Worm (Caenorhabditis elegans): ENCODE results near the gene aat-8.

- no peak for TF ChIP-seq K09A11.1 (tag; optimal IDR thresholded peaks at IDR 0.05; ENCODE audit: insufficient read depth)
- no peak for TF ChIP-seq fax-1 (tag; optimal IDR thresholded peaks at IDR 0.05)
- TF ChIP-seq hlh-30 (tag; optimal IDR thresholded peaks at IDR 0.05; ENCODE audit: insufficient read depth) = no peak
- TF ChIP-seq pag-3 (tag; optimal IDR thresholded peaks at IDR 0.05; ENCODE audit: borderline replicate concordance) = no peak
- TF ChIP-seq pqm-1 (tag; optimal IDR thresholded peaks at IDR 0.05) = no peak
Measured at ce11 chrIV:3832040-3832439, 32.8 kb downstream of the aat-8 start.

Measured in whole organism, late embryonic.